Fruit fly (Drosophila melanogaster) whole organism: ENCODE measurements around the gene CG5131.

Source experiments
- CG8478 ChIP-seq: fragments of >200 bp; optimal IDR thresholded peaks from 2 replicates; lab custom pipeline; 2018; ENCODE audit warnings: inconsistent platforms
- Dll ChIP-seq: fragments of >200 bp; optimal IDR thresholded peaks from 2 replicates; lab custom pipeline; 2017
- EcR ChIP-seq, 2 experiments: fragments of >200 bp; optimal IDR thresholded peaks; 2 replicates each; lab custom pipeline; 2017; ENCODE audit warnings: missing biosample characterization in 2 of 2, missing genetic modification characterization in 2 of 2, missing genetic modification reagents in 2 of 2
- pan ChIP-seq: fragments of >200 bp; optimal IDR thresholded peaks from 2 replicates; lab custom pipeline; 2017
- psq ChIP-seq: fragments of >200 bp; optimal IDR thresholded peaks from 2 replicates; lab custom pipeline; 2017
- usp ChIP-seq: fragments of >200 bp; optimal IDR thresholded peaks from 2 replicates; lab custom pipeline; 2017; ENCODE audit warnings: missing biosample characterization, missing genetic modification characterization, mixed read lengths

CG5131 gene

DNA sequence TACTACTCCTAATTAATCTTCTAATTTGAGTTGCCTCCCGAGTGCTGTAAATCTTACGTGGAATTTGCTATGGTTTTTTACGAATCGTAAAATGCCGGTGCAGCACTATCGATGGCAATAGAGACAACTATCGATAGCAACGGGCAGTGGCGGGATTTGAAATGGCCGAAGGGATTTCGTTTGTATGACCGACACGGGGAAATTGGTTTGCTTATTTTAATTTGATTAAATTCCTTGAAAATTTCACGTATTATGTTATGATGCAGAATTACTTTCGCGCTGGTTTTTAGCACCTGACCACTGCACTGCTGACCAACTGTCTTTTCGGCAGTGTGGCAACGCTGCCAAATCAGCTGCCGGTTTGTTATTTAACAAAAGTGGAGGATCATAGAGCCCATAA is at the start of gene CG5131, which contains the start of gene GCS2beta:
Gene CG5131 (plus strand): TSS at position 328 of the 400 bp plus-strand sequence.
Gene GCS2beta (minus strand): TSS at position 134 of the 400 bp plus-strand sequence.
- TF ChIP-seq Dll (lab: Kevin White, UChicago) (no peak), psq (lab: Kevin White, UChicago) (no peak), EcR (GFP tag; optimal IDR thresholded peaks at IDR 0.05; lab: Kevin White, UChicago) (no peak), CG8478 (no peak)

DNA sequence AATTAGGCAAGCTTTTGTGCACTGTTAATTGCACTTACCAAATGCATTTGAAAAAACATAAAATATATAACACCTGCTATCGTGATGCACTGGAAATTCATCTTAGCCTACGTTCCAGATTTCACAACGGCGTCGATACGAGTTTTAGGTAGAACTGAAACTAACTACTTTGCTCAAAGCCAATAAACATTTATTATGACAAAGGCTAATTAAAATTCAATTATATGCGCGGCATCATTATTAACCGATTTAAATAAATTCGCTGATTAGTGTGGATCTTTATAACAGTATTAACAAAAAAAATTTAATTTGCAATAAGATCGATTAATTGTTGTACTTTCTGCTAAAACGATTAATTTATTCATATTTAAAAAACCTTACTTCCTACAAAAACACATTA is 47.8 kb upstream of the CG5131 start, which contains the start of gene CG33928:
Gene CG33928 (minus strand): TSS at position 101 of the 400 bp plus-strand sequence.
- no peak for TF ChIP-seq EcR (GFP tag; optimal IDR thresholded peaks at IDR 0.05; lab: Kevin White, UChicago)
- no peak for TF ChIP-seq pan (lab: Kevin White, UChicago)
- no peak for TF ChIP-seq CG8478
- no peak for TF ChIP-seq usp (GFP tag; lab: Kevin White, UChicago)
- no peak for TF ChIP-seq Dll (lab: Kevin White, UChicago)
- TF ChIP-seq psq (lab: Kevin White, UChicago) = no peak

DNA sequence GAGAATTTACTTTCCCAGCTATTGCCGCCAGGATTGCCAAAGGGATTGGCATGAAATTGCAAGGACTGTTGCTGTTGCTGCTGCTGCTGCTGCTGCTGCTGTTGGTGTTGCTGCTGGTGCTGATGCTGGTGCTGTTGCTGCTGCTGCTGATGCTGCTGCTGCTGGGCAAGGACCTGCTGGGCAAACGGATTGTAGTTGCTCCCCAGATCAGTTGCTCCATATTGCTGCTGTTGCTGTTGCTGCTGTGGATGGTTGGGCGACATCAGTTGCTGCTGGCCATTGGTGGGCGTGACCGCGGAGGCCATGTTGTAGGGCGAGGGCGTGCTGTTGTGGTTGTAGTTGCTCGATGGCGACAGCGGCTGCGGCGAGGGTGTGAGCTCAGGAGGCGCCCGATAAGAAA is 46.7 kb upstream of the CG5131 start:
- TF ChIP-seq psq (lab: Kevin White, UChicago) (no peak), usp (GFP tag; lab: Kevin White, UChicago) (no peak), CG8478 (no peak), pan (lab: Kevin White, UChicago) (no peak), EcR (GFP tag; optimal IDR thresholded peaks at IDR 0.05; lab: Kevin White, UChicago) (no peak), Dll (lab: Kevin White, UChicago) (no peak)

DNA sequence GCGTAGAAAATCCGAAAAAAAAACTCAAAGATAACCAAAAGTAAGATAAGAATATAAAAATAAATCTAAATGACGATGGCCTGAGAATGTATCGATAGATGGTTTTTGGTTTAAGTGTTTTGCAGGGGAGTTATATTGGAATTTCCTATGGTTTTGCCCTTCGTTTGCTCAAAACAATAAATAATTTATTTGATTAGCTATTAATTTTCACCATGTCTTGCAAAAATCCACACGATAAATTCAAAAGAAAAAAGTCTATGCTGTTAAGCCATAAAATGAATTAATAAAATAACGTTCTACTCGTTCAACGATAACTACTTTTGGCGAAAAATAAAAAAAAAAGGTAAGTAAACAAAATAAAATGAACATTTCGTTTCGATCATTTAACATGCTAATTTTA is 37.2 kb upstream of the CG5131 start:
- TF ChIP-seq psq (lab: Kevin White, UChicago) (no peak), usp (GFP tag; lab: Kevin White, UChicago) (no peak), CG8478 (no peak), pan (lab: Kevin White, UChicago) (no peak), EcR (GFP tag; optimal IDR thresholded peaks at IDR 0.05; lab: Kevin White, UChicago) (no peak), Dll (lab: Kevin White, UChicago) (no peak)

DNA sequence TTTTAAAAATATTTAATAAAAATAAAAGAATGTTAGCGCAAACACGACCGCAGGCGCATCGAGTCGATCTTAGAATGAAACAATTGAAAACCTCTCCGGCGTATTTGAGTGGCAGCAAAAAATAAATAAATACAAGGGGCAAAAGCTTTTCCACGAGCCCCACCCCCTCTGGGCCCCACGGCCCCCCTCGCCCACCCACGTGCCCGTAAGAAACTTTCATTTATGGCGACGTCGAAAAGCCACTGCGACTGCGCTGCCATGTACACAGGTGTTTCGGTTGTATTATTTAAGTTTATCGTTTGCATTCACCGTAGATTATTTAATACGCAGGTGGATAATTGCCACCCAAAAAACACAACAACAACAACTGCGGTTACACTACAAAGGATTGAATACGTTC is 35.9 kb upstream of the CG5131 start:
- TF ChIP-seq usp (GFP tag; lab: Kevin White, UChicago) (no peak), CG8478 (no peak), pan (lab: Kevin White, UChicago) (no peak), psq (lab: Kevin White, UChicago) (no peak), Dll (lab: Kevin White, UChicago) (no peak), EcR (GFP tag; optimal IDR thresholded peaks at IDR 0.05; lab: Kevin White, UChicago) (no peak)

DNA sequence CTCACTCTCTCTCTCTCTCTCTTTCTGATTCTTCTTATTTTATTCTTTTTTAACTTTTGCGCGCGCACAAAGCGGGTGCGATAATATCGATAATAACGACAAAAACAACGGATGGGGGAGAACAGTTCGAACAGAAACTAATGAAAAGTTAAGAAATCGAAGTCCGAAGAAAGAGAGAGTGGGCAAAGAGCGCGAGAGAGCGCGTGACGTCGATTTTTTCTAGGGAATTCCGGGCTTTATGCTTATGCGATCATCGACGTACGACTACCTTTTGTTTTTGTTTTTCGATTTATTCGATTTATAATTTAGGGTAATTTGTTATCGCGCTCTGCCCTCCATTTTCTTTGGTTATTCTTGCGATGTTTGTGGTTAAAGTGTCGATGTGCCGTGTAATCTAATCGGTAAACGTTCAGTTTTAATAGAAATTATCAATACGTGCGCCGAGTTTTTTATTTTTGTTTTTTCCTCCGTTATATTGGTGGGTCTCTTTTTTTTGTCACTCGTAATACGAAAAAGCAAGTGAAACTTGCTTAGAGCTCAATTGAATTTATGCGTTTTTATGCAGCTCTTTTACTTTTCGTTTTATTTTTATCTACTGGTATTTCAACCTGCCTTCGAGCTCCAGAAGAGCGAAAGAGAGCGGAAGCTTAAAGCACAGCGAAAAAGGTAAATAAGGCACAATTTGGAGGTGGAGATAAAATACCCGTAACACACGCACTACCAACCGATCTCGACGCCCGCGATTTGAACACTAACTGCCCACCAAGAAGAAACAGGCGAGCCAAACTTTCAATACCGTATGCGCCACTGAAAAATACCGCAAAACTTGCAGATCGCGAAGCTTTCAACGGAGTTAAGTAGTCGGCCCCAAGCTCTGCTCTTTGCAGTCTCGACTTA is 34.4 kb upstream of the CG5131 start, which contains the start of gene dl:
Gene dl (minus strand): TSS at position 757 of the 897 bp plus-strand sequence.
- peak; percentile 67 for TF ChIP-seq pan (lab: Kevin White, UChicago)
- TF ChIP-seq CG8478 = no peak

DNA sequence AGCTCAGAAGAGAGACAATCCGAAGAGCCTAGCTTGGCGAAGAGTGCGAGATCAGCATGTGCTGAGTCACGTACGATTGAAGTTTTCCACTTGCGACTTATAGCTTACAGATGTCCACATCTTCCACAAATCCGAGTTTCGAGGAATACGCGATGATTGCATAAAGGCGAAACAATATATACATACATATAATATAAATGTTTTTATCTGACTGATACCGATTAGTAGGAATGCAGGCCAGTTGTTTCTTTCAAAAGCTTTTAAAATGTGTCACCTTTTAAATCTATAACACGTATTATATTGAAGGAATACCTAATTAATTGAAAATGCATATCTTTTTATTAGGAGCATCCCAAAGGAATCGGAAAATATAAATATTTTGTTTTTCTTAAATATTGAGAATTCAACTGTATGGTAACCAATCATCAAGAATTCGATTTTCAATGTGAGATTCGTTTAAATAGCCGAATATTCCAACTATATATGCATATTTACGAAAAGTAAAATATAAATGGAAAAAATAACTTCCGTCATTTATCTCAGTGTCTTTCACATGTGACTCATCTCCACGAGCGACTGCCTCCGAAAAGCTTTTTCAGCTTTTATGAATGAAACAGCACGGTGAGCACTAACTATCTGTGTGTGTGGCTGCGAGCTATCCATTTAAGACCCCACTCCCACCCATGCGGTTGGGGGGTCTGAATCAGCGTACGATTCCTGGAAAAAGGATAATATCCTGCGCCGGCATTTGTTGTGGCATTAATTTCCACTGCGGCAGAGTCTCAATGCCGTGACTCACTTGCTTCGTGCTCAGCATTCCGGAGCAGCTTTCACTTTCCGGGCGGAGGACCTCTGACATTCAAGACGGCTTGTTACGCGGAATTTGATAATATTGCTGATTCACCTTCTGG is 33.5 kb upstream of the CG5131 start:
- TF ChIP-seq Dll (lab: Kevin White, UChicago) (no peak), psq (lab: Kevin White, UChicago) (no peak), pan (lab: Kevin White, UChicago) (no peak), EcR (GFP tag; optimal IDR thresholded peaks at IDR 0.05; lab: Kevin White, UChicago) (no peak), CG8478 (no peak), usp (GFP tag; lab: Kevin White, UChicago) (no peak)

DNA sequence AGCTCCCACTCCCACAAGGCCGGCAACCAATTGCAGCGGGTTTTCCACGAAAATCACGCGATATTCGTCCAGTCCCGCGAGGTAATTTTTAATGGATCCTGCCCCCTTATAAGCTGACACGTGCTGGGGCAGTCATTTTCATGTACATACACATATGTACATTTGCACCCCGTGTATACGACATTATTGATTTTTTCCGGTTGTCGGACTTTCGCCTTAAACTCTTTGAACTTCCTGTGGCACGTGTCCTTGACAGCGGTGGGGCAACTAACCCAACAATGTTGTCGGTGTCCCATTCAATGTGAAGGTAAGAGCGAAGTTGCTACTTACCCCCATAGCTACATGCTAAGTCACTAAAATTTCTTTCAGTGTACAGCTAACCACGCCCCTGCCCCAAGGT is 32.2 kb upstream of the CG5131 start:
- TF ChIP-seq psq (lab: Kevin White, UChicago) (no peak), usp (GFP tag; lab: Kevin White, UChicago) (no peak), CG8478 (no peak), Dll (lab: Kevin White, UChicago) (no peak), EcR (GFP tag; optimal IDR thresholded peaks at IDR 0.05; lab: Kevin White, UChicago) (no peak), pan (lab: Kevin White, UChicago) (no peak)

DNA sequence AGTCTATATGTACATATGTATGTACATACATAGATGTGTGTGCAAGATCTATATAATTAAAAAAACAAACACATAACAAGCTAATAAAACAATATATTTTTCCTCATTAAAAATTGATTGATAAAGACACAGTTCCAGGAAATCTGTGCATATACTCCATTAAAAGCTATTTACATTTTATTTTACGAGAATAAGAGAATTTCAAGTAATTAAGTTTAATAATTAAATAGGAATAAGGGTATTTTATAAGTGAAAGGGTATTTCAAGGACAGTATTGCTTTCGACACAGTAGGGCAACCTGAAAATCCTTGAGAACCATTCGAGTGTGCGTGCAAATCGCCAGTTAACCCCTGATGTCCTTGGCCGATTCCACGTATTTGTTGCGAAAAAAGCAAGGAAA is 31.7 kb upstream of the CG5131 start, which contains the start of gene CG5050:
Gene CG5050 (plus strand): TSS at position 301 of the 400 bp plus-strand sequence.
- TF ChIP-seq psq (lab: Kevin White, UChicago) = no peak
- TF ChIP-seq Dll (lab: Kevin White, UChicago) = no peak

DNA sequence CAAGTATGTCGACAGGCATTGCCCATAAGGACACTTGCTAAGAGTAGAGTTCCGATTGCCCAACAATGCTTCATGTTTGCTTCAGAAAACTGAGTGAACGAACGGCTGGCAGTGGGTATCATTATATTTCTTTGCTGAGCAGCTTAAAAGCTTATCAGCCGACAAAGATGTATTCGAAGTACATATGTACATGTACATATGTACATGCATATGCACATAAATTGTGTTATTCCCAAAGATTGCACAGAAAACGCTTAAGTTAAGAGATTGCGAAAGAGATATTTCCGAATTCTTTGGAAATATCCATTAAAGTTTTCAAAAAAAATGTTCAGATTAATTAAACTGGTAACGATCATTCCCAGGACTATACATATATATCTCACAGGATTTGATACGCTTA is 28.5 kb upstream of the CG5131 start, which contains the start of gene SPH93:
Gene SPH93 (minus strand): TSS at position 101 of the 400 bp plus-strand sequence.
- TF ChIP-seq EcR (GFP tag; optimal IDR thresholded peaks at IDR 0.05; lab: Kevin White, UChicago) (no peak), usp (GFP tag; lab: Kevin White, UChicago) (no peak), pan (lab: Kevin White, UChicago) (no peak), Dll (lab: Kevin White, UChicago) (no peak), CG8478 (no peak), psq (lab: Kevin White, UChicago) (no peak)

DNA sequence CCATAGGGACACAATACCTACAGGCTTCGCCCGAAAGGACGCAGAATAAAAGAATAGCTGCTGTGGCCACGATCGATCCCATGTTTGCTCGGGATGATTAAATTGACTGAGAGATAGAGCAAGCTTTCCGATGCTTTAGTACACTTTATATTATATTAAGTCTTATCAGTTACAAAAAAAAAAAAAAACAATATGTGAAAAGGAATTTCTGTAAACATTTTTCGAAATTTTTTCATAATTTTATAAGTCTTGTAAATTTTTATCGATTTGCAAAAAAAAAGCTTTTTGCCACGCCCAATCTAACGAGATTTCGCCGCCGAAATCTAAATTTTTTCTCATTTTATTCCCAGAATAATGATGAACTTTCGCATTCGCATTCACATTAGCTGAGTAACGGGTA is 26.4 kb upstream of the CG5131 start, which contains the start of gene CG18563:
Gene CG18563 (minus strand): TSS at position 101 of the 400 bp plus-strand sequence.
- TF ChIP-seq Dll (lab: Kevin White, UChicago) (no peak), CG8478 (no peak), psq (lab: Kevin White, UChicago) (no peak), usp (GFP tag; lab: Kevin White, UChicago) (no peak), EcR (GFP tag; optimal IDR thresholded peaks at IDR 0.05; lab: Kevin White, UChicago) (no peak)
